Worm (Caenorhabditis elegans) whole organism, dauer: ENCODE measurements around the gene eak-3.

Source experiments
- unc-62 ChIP-seq: sonication (generic microtip); optimal IDR thresholded peaks from 2 replicates; lab custom pipeline; 2017; ENCODE audit warnings: missing biosample characterization, missing genetic modification reagents, missing genetic modification characterization

The eak-3 gene

DNA sequence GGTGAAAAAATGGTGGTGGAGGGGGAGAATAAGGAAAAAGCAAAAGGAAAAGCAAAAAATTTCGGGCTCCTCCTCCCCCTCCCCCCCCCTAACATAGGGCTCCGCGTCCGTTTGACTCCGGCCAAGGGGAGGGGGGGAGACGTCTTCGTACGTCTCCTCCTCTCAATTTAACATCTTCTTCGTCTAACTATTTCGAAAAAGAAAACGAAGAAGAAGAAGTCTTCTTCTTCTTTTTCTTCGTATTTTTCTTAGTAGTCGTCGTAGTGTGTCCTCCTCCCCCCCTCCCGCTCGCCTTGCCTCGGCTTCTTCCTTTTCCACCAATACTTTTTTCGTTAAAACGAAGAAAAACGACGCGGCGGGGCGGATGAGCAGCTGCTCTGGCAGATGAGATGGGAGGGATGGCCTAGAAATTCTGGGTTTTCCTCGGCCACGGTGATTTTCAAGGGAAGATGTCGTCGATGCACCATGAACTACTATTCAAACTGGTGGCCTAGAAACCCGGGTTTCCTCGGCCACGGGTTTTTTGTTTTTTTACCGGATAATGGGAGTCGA lies 39.5 kb downstream of the eak-3 start:
- no peak for TF ChIP-seq unc-62

DNA sequence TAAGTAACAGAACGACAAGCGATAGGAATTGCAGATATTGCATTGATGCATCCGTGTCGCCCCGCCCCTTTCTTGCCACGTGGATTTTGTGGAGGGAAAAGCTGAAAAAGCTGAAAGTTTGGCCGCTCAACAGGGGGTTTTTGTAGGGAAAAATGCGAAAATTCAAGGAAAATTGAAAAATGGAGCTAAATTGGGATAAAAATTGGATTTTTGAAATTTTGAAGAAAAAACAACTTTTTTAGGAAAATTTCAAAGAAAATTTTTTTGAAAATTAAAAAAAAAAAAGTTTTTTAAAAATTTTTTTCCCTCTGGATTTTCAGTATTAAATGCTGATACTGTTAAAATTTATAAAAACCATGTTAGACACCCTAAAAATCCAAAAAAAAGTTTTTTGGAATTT lies 40.4 kb downstream of the eak-3 start, which contains the start of gene lgc-46:
TSS of gene lgc-46 (minus strand) at position 101 of the 400 bp plus-strand sequence.
- no peak for TF ChIP-seq unc-62

DNA sequence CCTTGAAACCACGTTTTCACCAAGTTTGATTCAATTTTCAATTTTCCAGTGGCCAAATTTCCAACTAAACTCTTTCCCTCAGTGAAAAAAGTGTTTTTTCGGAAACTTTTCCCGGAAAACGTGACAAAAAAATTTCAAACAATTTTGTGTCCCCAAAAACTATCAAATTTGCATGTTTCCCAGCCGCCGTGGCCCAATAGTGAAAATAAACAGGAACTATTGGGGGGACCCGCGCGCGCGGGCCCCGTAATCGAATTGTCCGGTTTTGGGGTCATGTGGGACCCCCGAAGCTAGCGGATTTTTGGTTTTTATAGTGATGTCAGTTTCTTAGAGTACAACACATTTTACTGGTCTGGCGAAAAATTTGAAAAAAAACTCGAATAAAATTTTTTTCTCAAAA lies 44.8 kb downstream of the eak-3 start:
- TF ChIP-seq unc-62: no peak

- TF ChIP-seq unc-62: no peak
These were observed 50.9 kb downstream of the eak-3 start for ce11 chrIII:1125494-1125893.
